Worm (Caenorhabditis elegans) whole organism, late embryonic: ENCODE data around the gene mec-10.

Source experiments
- C08G9.2 ChIP-seq: sonication (generic microtip); optimal IDR thresholded peaks from 2 replicates; lab custom pipeline; 2016; ENCODE audit warnings: mild to moderate bottlenecking, missing genetic modification characterization, moderate library complexity, missing compliant biosample characterization
- che-1 ChIP-seq: sonication (generic microtip); optimal IDR thresholded peaks from 2 replicates; lab custom pipeline; 2016; ENCODE audit warnings: mild to moderate bottlenecking, missing genetic modification characterization, missing compliant biosample characterization
- elt-2 ChIP-seq: sonication (generic microtip); optimal IDR thresholded peaks from 2 replicates; lab custom pipeline; 2016; ENCODE audit warnings: missing genetic modification reagents, missing genetic modification characterization, missing compliant biosample characterization
- ets-4 ChIP-seq: sonication (generic microtip); optimal IDR thresholded peaks from 2 replicates; lab custom pipeline; 2016; ENCODE audit warnings: missing genetic modification characterization, missing compliant biosample characterization
- fkh-10 ChIP-seq: fragments of 150-350 bp; optimal IDR thresholded peaks from 2 replicates; lab custom pipeline; 2014; ENCODE audit warnings: missing biosample characterization, missing genetic modification reagents, missing genetic modification characterization
- nfya-1 ChIP-seq: sonication (generic microtip); optimal IDR thresholded peaks from 2 replicates; lab custom pipeline; 2017; ENCODE audit warnings: missing genetic modification characterization, mild to moderate bottlenecking, missing compliant biosample characterization, antibody characterized with exemption, moderate library complexity
- nhr-11 ChIP-seq: fragments of 150-350 bp; optimal IDR thresholded peaks from 2 replicates; lab custom pipeline; 2014; ENCODE audit warnings: missing biosample characterization, missing genetic modification characterization
- pqm-1 ChIP-seq: sonication (generic microtip); optimal IDR thresholded peaks from 2 replicates; lab custom pipeline; 2016; ENCODE audit warnings: missing genetic modification characterization, missing compliant biosample characterization
- rnt-1 ChIP-seq: sonication (generic microtip); optimal IDR thresholded peaks from 2 replicates; lab custom pipeline; 2016; ENCODE audit warnings: missing genetic modification characterization, missing compliant biosample characterization
- sox-4 ChIP-seq: sonication (generic microtip); optimal IDR thresholded peaks from 2 replicates; lab custom pipeline; 2017; ENCODE audit warnings: mild to moderate bottlenecking, missing genetic modification characterization, inconsistent platforms, missing compliant biosample characterization
- unc-55 ChIP-seq: sonication (generic microtip); optimal IDR thresholded peaks from 2 replicates; lab custom pipeline; 2017; ENCODE audit warnings: missing biosample characterization, missing genetic modification reagents, missing genetic modification characterization

DNA sequence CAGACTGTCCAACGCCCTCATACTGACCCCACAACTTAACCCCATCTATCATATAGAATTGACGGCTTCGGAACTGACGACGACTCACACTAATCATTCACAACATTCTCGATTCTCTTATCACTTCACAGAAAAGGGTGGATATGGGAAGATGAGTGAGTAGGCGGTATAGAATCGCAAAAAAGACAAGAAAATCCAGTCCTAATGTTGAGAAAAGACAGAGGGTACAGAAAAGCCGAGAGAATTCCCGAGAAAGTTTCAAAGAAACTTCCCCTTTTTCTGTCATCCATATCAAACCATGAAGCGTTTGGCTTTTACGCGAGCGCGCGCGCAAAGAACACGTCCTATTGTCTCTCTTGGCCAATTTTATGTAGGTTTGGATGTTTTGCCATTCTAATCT lies 34.1 kb upstream of the mec-10 start:
- no peak for TF ChIP-seq nfya-1
- no peak for TF ChIP-seq rnt-1 (tag; lab: Kevin White, UChicago)
- no peak for TF ChIP-seq elt-2 (tag; lab: Kevin White, UChicago)
- no peak for TF ChIP-seq C08G9.2 (tag; lab: Kevin White, UChicago)
- no peak for TF ChIP-seq ets-4
- no peak for TF ChIP-seq pqm-1
- TF ChIP-seq fkh-10 (GFP tag; lab: Kevin White, UChicago) = no peak
- no peak for TF ChIP-seq sox-4
- no peak for TF ChIP-seq che-1
- no peak for TF ChIP-seq unc-55 (GFP tag; lab: Kevin White, UChicago)
- no peak for TF ChIP-seq nhr-11 (tag; lab: Kevin White, UChicago)
